Worm (Caenorhabditis elegans): Measurements from ENCODE around the gene nhr-280.
"Not testable (repeated sequence)": the region's sequence is repeated elsewhere in the genome, so short reads cannot be mapped to it uniquely, and the experiment has no call there.

Gene nhr-280

DNA sequence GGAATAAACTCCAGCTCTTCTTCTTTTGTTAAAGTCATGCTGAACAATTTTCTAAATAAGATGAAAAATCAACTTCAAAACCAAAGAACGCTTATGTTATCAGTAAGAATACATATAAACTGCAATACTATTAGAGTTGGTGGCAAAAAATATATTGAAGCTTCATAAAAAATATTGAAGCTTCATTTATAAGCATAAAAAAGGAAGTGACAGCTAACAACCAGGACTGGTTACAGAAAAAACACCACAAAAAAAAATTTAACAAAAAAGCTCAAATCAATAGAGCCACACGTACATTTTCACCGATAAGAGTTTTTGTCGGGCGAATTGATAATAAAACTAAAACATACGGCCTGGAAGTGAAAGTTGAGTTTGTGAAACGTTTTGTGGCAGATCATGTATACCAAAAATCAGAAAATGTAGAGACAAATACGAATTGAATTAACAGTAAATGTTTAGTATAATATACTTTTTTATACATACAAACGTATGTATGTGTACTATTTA, 17.1 kb upstream of the nhr-280 start, which contains the start of gene sqst-5:
Gene sqst-5, minus strand, starts transcription at position 51 of the 507 bp plus-strand sequence.
- TF ChIP-seq unc-62 (GFP tag; optimal IDR thresholded peaks at IDR 0.05): no peak

ce11 chrIII:146369-146768, 15.8 kb upstream of the nhr-280 start, which contains the start of gene fbxb-84:
Gene fbxb-84 (minus strand): TSS chrIII:146469.
- no peak for TF ChIP-seq unc-62 (GFP tag; optimal IDR thresholded peaks at IDR 0.05)

DNA sequence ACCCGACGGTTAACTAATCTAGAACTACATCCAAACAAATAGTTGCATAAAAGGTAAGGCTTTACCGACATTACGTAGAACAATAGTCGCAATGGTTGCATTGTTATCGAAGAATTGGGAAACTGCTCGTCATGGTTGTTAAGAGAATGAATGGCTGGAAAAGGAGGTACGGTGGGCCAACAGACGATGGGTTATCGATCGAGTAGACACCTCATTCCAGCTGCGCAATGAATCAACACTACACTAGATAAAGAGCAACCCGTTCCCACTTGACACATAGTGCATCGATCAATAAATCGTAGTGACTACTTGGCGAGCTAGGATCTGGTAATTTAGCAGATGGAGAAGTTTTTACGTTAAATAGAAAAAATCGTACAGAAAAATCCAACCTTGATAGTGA, 14.5 kb upstream of the nhr-280 start, which contains the start of the genes T17A3.12 and fbxb-83:
Gene T17A3.12, minus strand, starts transcription at position 101 of the 400 bp plus-strand sequence.
Gene fbxb-83, minus strand, starts transcription at position 134 of the 400 bp plus-strand sequence.
- no peak for TF ChIP-seq unc-62 (GFP tag; optimal IDR thresholded peaks at IDR 0.05)

DNA sequence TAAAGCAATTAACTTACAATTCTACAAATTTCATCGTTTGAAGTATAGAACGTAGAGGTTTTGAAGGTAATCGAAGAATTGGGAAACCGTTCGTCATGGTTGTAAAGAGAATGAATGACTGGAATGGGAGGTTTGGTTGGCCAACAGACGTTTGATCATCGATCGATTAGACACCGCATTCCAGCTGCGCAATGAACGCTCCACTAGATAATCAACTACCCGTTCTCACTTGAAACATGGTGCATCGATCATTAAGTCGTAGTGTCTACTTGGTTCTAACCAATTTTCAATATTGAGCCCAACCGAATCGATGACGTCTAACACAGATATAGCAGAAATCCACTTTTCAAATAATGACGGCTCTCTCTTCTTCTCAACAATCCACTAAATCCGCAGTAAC, 12.6 kb upstream of the nhr-280 start, which contains the start of gene fbxb-82:
Gene fbxb-82, minus strand, starts transcription at position 101 of the 400 bp plus-strand sequence.
- TF ChIP-seq unc-62 (GFP tag; optimal IDR thresholded peaks at IDR 0.05): no peak

DNA sequence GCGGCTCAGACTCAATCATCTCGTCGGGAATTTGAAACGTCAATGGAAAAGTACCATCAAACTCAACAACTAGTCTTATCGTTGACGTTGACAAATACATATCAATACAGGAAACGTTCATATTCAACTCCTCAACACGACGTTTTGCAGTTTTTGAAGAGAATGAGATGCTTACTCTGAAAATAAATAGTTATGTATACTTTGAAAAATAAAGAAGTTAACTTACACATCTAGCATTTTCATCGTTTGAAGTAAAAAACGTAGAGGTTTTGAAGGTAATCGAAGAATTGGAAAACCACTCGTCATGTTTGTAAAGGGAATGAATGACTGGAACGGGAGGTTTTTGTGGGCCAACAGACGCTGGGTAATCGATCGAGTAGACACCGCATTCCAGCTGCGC, 10.4 kb upstream of the nhr-280 start, which contains the start of gene fbxb-81:
Gene fbxb-81, minus strand, starts transcription at position 314 of the 400 bp plus-strand sequence.
- TF ChIP-seq unc-62 (GFP tag; optimal IDR thresholded peaks at IDR 0.05): no peak

- TF ChIP-seq unc-62 (GFP tag; optimal IDR thresholded peaks at IDR 0.05): no peak
Observed at ce11 chrIII:134194-134593, 3.6 kb upstream of the nhr-280 start, which contains the start of gene pals-25. Gene pals-25 (plus strand): TSS chrIII:134494.

DNA sequence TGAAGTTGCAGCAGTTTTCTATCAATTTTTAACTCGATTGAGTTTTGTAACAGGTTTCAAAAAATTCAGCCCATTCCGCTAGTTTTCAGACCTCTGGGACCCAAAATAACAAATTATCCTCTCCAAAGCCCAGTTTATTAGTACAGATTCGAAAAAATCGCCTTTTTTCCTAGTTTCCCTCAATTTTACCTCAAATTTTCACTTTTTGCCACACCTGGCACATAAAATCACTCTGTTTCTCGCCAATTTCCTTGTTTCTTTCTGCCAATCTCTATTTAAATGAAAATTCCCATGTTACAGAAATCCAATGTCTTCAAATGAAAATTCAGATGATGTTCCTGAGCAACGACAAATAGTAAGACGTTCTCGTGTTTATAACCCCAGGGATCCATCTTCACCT, 1.6 kb upstream of the nhr-280 start, which contains the start of gene pals-22:
Gene pals-22, plus strand, starts transcription at position 301 of the 400 bp plus-strand sequence.
- TF ChIP-seq unc-62 (GFP tag; optimal IDR thresholded peaks at IDR 0.05): no peak

- no peak for TF ChIP-seq unc-62 (GFP tag; optimal IDR thresholded peaks at IDR 0.05)
Observed at ce11 chrIII:131627-132026, 1.1 kb upstream of the nhr-280 start.

DNA sequence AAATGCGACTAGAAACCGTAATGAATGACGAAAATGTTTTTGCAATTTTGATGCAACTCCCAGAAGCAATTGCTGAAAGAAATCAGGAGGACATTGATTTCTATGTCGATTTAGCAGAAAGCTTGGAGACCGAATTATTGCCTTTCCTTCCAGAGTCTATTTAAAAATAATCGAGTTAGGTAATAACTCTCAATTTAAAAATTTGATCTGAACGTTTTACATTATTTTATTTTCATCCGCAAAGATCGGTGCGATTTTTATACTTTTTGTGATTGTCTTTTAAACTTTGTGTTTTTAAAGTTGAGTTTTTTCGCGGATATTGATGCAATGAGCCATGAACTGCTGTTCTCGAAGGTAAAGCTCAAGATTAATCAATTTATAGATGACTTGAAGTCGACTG, 6.1 kb downstream of the nhr-280 start, which contains the start of gene pals-23:
Gene pals-23, plus strand, starts transcription at position 301 of the 400 bp plus-strand sequence.
- no peak for TF ChIP-seq unc-62 (GFP tag; optimal IDR thresholded peaks at IDR 0.05)

DNA sequence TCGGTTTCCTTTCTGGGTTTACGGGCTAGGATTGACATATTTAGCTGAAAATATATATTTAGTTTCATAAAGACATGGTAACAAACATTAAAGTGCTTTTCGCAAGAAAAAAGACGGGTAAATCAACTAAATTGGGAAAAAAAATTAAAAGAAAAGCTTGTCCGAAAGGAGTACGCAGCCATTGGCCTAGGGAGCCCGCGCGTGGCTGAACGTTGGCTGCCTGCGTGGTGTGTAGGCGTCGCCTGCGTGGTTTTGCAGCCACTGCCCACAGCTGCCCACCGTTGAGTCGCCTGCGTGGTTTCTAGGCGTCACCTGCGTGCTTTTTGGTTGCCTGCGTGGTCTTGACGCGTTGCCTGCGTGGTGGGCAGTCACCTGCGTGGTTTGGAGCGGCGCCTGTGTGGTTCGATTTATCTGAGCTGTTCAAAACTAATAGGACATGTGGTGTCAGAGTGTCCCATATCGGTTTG, 8.5 kb downstream of the nhr-280 start, which contains the start of gene C29F9.12:
Gene C29F9.12, minus strand, starts transcription at position 51 of the 467 bp plus-strand sequence.
- TF ChIP-seq unc-62 (GFP tag; optimal IDR thresholded peaks at IDR 0.05): not testable (repeated sequence)

DNA sequence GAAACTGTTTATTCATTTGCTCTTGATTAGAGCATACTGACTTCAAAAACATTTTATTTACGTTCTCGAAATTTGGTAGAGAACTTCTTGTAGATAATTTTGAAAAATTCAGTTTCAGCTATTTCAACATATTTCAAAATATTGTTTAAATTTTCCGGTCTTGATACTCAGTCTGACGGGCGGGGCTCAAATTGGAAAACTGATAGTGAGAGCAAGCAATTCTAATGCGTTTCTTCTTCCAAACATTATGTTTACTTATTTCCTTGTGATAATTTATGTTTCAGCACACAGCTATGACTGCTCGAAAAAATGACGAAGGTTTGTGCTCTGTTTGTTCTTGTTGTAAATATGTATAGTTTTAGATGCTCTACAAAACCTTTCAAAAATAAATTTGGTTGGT, 10.4 kb downstream of the nhr-280 start, which contains the start of gene pals-24:
Gene pals-24, plus strand, starts transcription at position 237 of the 400 bp plus-strand sequence.
- no peak for TF ChIP-seq unc-62 (GFP tag; optimal IDR thresholded peaks at IDR 0.05)

ce11 chrIII:117857-118256, 12.7 kb downstream of the nhr-280 start:
- TF ChIP-seq unc-62 (GFP tag; optimal IDR thresholded peaks at IDR 0.05): no peak

DNA sequence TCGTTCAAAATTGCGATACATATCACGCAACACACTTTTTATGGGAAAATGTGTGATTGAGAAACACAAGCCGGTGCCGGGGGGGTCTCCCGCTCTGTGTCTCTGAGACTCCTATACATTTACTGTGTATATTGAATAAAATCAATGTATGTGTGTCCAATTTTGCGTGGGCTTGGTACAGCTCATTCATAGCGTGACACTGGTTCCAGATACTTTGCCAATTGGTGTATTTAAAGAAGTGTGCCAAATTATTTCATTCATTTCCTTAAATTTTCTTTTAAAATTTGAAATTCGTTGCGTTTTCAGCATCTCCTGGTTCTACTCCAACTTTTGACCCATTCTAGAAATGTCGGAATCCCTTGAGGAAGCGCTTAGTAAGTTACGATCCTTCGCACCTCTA, 13.3 kb downstream of the nhr-280 start, which contains the start of gene C29F9.5:
Gene C29F9.5, plus strand, starts transcription at position 301 of the 400 bp plus-strand sequence.
- TF ChIP-seq unc-62 (GFP tag; optimal IDR thresholded peaks at IDR 0.05): no peak

- TF ChIP-seq unc-62 (GFP tag; optimal IDR thresholded peaks at IDR 0.05): no peak
Observed at ce11 chrIII:114603-115002, 15.9 kb downstream of the nhr-280 start, which contains the start of gene C29F9.6. Gene C29F9.6 (plus strand): TSS chrIII:114903.

DNA sequence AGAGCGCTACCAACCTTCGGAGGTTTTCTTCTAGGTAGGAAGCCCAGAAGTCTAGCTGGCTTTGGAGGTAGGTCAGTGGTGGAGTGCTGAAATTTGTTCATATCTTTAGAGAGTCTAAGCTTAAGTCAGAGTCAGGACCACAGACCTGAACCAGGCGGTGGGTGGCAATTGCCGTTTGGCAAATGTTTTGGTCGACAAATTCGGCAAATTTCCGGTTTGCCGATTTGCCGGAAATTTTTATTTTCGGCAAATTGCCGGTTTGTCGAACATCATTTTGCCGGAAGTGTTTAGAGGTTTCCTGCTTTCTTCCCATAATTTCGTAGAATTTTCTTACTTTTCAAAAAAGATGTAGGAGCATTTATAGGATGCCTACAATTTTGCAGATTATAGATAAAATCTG, 31.7 kb downstream of the nhr-280 start, which contains the start of gene C29F9.9:
Gene C29F9.9, minus strand, starts transcription at position 101 of the 400 bp plus-strand sequence.
- TF ChIP-seq unc-62 (GFP tag; optimal IDR thresholded peaks at IDR 0.05): not testable (repeated sequence)

- not testable (repeated sequence) for TF ChIP-seq unc-62 (GFP tag; optimal IDR thresholded peaks at IDR 0.05)
Observed at ce11 chrIII:97018-97417, 33.5 kb downstream of the nhr-280 start, which contains the start of gene C29F9.8. Gene C29F9.8 (minus strand): TSS chrIII:97118.

DNA sequence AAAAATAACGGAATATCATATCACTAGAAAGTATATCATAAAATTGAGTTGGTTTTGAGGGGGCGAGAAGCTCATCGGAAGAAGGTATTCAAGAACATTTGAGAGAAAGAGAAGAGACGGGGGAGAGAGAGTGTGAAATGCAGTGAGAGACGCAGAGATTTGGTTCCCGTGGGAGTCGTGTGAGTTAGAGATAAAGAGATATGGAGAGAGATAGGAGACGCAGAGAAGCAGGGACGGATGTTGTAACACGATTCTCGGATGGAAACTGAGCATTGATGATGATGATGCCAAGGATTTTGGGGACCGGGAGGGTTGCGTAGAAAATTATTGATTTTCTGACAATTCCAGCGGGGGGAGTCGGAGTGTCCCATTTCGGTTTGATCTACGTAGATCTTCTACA, 34.4 kb downstream of the nhr-280 start:
- no peak for TF ChIP-seq unc-62 (GFP tag; optimal IDR thresholded peaks at IDR 0.05)
